Worm (Caenorhabditis elegans) whole organism, L4 larva: Measurements from ENCODE around the gene B0410.3.

ENCODE experiments used
- F26F4.8 ChIP-seq: fragments of 200-800 bp; sonication (Bioruptor generic); conservative IDR thresholded peaks from 2 replicates; pipeline ENCODE4 v1.3.6; 2022; ENCODE audit warnings: missing genetic modification characterization, missing compliant biosample characterization
- ceh-82 ChIP-seq: sonication (generic microtip); optimal IDR thresholded peaks from 2 replicates; lab custom pipeline; 2017; ENCODE audit warnings: missing biosample characterization, missing genetic modification characterization
- ctbp-1 ChIP-seq: fragments of 200-800 bp; sonication (Bioruptor generic); IDR thresholded peaks from 2 replicates; pipeline ENCODE4 v1.3.6; 2022; ENCODE audit warnings: missing genetic modification reagents, missing genetic modification characterization, missing compliant biosample characterization
- hmg-1.1 ChIP-seq: fragments of 200-800 bp; sonication (Bioruptor generic); IDR thresholded peaks from 2 replicates; pipeline ENCODE4 v1.3.6; 2022; ENCODE audit warnings: missing genetic modification reagents, missing genetic modification characterization, missing compliant biosample characterization
- mep-1 ChIP-seq: fragments of 150-350 bp; sonication (generic microtip); optimal IDR thresholded peaks from 3 replicates; lab custom pipeline; 2014; ENCODE audit warnings: missing biosample characterization, missing genetic modification characterization
- nhr-237 ChIP-seq: sonication (generic microtip); optimal IDR thresholded peaks from 2 replicates; lab custom pipeline; 2017; ENCODE audit warnings: missing biosample characterization, missing genetic modification characterization
- nhr-77 ChIP-seq: fragments of 150-350 bp; optimal IDR thresholded peaks from 2 replicates; lab custom pipeline; 2014; ENCODE audit warnings: missing biosample characterization, missing genetic modification characterization
- sdz-12 ChIP-seq: fragments of 200-800 bp; sonication (Bioruptor generic); optimal IDR thresholded peaks from 2 replicates; lab custom pipeline; 2018; ENCODE audit warnings: mild to moderate bottlenecking, missing genetic modification characterization, missing compliant biosample characterization
- snpc-4 ChIP-seq: fragments of 150-350 bp; optimal IDR thresholded peaks from 2 replicates; lab custom pipeline; 2014; ENCODE audit warnings: missing biosample characterization, missing genetic modification characterization
- ztf-11 ChIP-seq: fragments of 150-350 bp; optimal IDR thresholded peaks from 2 replicates; lab custom pipeline; 2014; ENCODE audit warnings: missing biosample characterization, missing genetic modification characterization

DNA sequence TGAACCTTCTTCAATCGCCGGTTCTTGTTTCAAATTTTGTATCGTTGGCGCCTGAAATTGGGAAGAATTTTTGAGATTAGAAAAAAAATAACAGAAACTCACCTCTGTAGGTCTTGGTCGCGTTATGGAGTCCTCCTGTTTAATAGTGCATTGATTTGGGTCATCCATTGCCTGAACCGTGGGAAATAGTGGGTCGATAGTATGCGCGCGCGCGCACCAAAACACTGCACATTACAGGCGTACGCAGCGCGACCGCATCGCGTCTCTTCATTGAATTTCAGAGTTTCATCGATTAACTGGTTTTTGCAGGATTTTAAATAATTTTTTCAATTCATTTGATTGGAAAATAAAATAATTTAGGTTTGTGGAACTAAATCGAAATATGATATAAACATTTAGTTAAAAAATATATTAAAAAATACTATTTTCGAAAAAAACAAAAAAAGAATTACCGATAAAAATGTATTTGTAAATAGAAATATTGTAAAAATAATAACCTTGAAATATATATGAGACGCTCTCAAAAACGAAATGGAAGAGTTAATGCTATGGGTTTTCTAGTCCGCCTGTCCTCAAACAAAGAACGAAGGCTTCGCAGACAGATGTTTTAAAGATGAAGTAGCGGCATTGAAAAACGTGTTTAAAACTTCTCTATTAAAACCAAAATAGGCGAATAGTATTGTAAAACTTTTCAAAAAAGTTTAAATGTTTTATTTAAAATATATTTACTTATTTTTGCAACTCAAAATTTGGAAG, 34.0 kb downstream of the B0410.3 start, which contains the start of gene tra-4:
- no peak for TF ChIP-seq ceh-82
- TF ChIP-seq F26F4.8 (GFP tag; lab: Robert Waterston, UW) = no peak
- TF ChIP-seq hmg-1.1 (GFP tag; lab: Robert Waterston, UW) = no peak
- no peak for TF ChIP-seq nhr-77 (tag; lab: Kevin White, UChicago)
- no peak for TF ChIP-seq sdz-12 (GFP tag; lab: Kevin White, UChicago)
- no peak for TF ChIP-seq ctbp-1
- no peak for TF ChIP-seq snpc-4
- no peak for TF ChIP-seq ztf-11 (tag; lab: Kevin White, UChicago)
- no peak for TF ChIP-seq nhr-237
- no peak for TF ChIP-seq mep-1
